Fruit fly (Drosophila melanogaster) whole organism, embryonic: ENCODE data around the gene Cwc25.

Source experiments
- ATbp ChIP-seq: fragments of 200-800 bp; sonication (Bioruptor generic); optimal IDR thresholded peaks from 2 replicates; lab custom pipeline; 2017; ENCODE audit warnings: missing biosample characterization, mild to moderate bottlenecking, missing genetic modification characterization, missing genetic modification reagents
- BtbVII ChIP-seq: fragments of 200-800 bp; sonication (Bioruptor generic); optimal IDR thresholded peaks from 3 replicates; lab custom pipeline; 2017; ENCODE audit warnings: missing biosample characterization, mild to moderate bottlenecking, missing genetic modification characterization
- CG10267 ChIP-seq: fragments of 200-800 bp; sonication (Bioruptor generic); optimal IDR thresholded peaks from 2 replicates; lab custom pipeline; 2018; ENCODE audit warnings: missing biosample characterization, mild to moderate bottlenecking, missing genetic modification characterization, moderate library complexity
- CG12391 ChIP-seq: fragments of 200-800 bp; sonication (Bioruptor generic); optimal IDR thresholded peaks from 3 replicates; lab custom pipeline; 2018; ENCODE audit warnings: missing biosample characterization, mild to moderate bottlenecking, missing genetic modification characterization, moderate library complexity
- CG12659 ChIP-seq: fragments of 200-800 bp; sonication (Bioruptor generic); optimal IDR thresholded peaks from 3 replicates; lab custom pipeline; 2017; ENCODE audit warnings: mild to moderate bottlenecking, missing biosample characterization, missing genetic modification reagents, missing genetic modification characterization
- CG13287 ChIP-seq: fragments of 200-800 bp; sonication (Bioruptor generic); IDR thresholded peaks from 2 replicates; pipeline ENCODE4 v1.3.6; 2022; ENCODE audit warnings: missing biosample characterization, missing genetic modification characterization; ENCODE audit not compliant: partially characterized antibody
- CG13624 ChIP-seq: fragments of 200-800 bp; sonication (Bioruptor generic); optimal IDR thresholded peaks from 2 replicates; lab custom pipeline; 2016; ENCODE audit warnings: missing biosample characterization, missing genetic modification characterization
- CG14710 ChIP-seq: fragments of 200-800 bp; sonication (Bioruptor generic); optimal IDR thresholded peaks from 3 replicates; lab custom pipeline; 2019; ENCODE audit warnings: missing biosample characterization, mild to moderate bottlenecking, missing genetic modification characterization, moderate library complexity
- CG15011 ChIP-seq: fragments of 200-800 bp; sonication (Bioruptor generic); optimal IDR thresholded peaks from 3 replicates; lab custom pipeline; 2018; ENCODE audit warnings: missing biosample characterization, mild to moderate bottlenecking, missing genetic modification characterization
- CG2116 ChIP-seq: fragments of 200-800 bp; sonication (Bioruptor generic); optimal IDR thresholded peaks from 3 replicates; lab custom pipeline; 2018; ENCODE audit warnings: missing biosample characterization, mild to moderate bottlenecking, missing genetic modification characterization
- CG2712 ChIP-seq: fragments of 200-800 bp; optimal IDR thresholded peaks from 3 replicates; lab custom pipeline; 2019; ENCODE audit warnings: missing biosample characterization, mild to moderate bottlenecking, missing genetic modification characterization, moderate library complexity
- CG2889 ChIP-seq: fragments of 200-800 bp; sonication (Bioruptor generic); IDR thresholded peaks from 3 replicates; pipeline ENCODE4 v1.3.6; 2022; ENCODE audit warnings: missing biosample characterization, missing genetic modification characterization
- CG34376 ChIP-seq: fragments of 200-800 bp; sonication (Bioruptor generic); optimal IDR thresholded peaks from 2 replicates; lab custom pipeline; 2018; ENCODE audit warnings: missing biosample characterization, mild to moderate bottlenecking, missing genetic modification characterization
- CG6683 ChIP-seq: fragments of 200-800 bp; sonication (Bioruptor generic); optimal IDR thresholded peaks from 2 replicates; lab custom pipeline; 2017; ENCODE audit warnings: missing biosample characterization, mild to moderate bottlenecking, missing genetic modification characterization, missing genetic modification reagents
- CG6813 ChIP-seq: fragments of 200-800 bp; sonication (Bioruptor generic); optimal IDR thresholded peaks from 2 replicates; lab custom pipeline; 2017; ENCODE audit warnings: missing biosample characterization, missing genetic modification characterization, mild to moderate bottlenecking, moderate library complexity, missing genetic modification reagents
- CG7963 ChIP-seq: fragments of 200-800 bp; sonication (Bioruptor generic); IDR thresholded peaks from 3 replicates; pipeline ENCODE4 v1.3.6; 2022; ENCODE audit warnings: missing biosample characterization, missing genetic modification characterization; ENCODE audit not compliant: partially characterized antibody
- CG9932 ChIP-seq: fragments of 200-800 bp; sonication (Bioruptor generic); IDR thresholded peaks from 2 replicates; pipeline ENCODE4 v1.3.6; 2022; ENCODE audit warnings: missing biosample characterization, missing genetic modification characterization
- CrebB ChIP-seq: fragments of 200-800 bp; sonication (Bioruptor generic); optimal IDR thresholded peaks from 3 replicates; lab custom pipeline; 2018; ENCODE audit warnings: missing biosample characterization, mild to moderate bottlenecking, missing genetic modification characterization
- Deaf1 ChIP-seq: fragments of 200-800 bp; optimal IDR thresholded peaks from 3 replicates; lab custom pipeline; 2019; ENCODE audit warnings: missing biosample characterization, mild to moderate bottlenecking, missing genetic modification characterization, moderate library complexity
- Doc3 ChIP-seq: fragments of 200-800 bp; sonication (Bioruptor generic); IDR thresholded peaks from 3 replicates; pipeline ENCODE4 v1.3.6; 2022; ENCODE audit warnings: missing biosample characterization, missing genetic modification characterization; ENCODE audit not compliant: partially characterized antibody
- E2f2 ChIP-seq: fragments of 200-800 bp; sonication (Bioruptor generic); IDR thresholded peaks from 2 replicates; pipeline ENCODE4 v1.3.6; 2022; ENCODE audit warnings: missing biosample characterization, missing genetic modification characterization
- Ets97D ChIP-seq: fragments of 200-800 bp; sonication (Bioruptor generic); optimal IDR thresholded peaks from 3 replicates; lab custom pipeline; 2016; ENCODE audit warnings: missing biosample characterization, missing genetic modification characterization
- HLH3B ChIP-seq: fragments of 200-800 bp; sonication (Bioruptor generic); IDR thresholded peaks from 2 replicates; pipeline ENCODE4 v1.3.6; 2022; ENCODE audit warnings: missing biosample characterization, missing genetic modification characterization
- HLH4C ChIP-seq: fragments of 200-800 bp; sonication (Bioruptor generic); IDR thresholded peaks from 3 replicates; pipeline ENCODE4 v1.3.6; 2022; ENCODE audit warnings: missing biosample characterization, missing genetic modification characterization; ENCODE audit not compliant: partially characterized antibody
- HmgZ ChIP-seq: fragments of 200-800 bp; sonication (Bioruptor generic); optimal IDR thresholded peaks from 2 replicates; lab custom pipeline; 2018; ENCODE audit warnings: missing biosample characterization, mild to moderate bottlenecking, missing genetic modification characterization
- Jarid2 ChIP-seq: fragments of 200-800 bp; sonication (Bioruptor generic); optimal IDR thresholded peaks from 3 replicates; lab custom pipeline; 2017; ENCODE audit warnings: mild to moderate bottlenecking, missing biosample characterization, missing genetic modification reagents, missing genetic modification characterization
- MBD-R2 ChIP-seq: fragments of 200-800 bp; sonication (Bioruptor generic); IDR thresholded peaks from 2 replicates; pipeline ENCODE4 v1.3.6; 2022; ENCODE audit warnings: missing biosample characterization, missing genetic modification characterization
- NFAT ChIP-seq: fragments of 200-800 bp; sonication (Bioruptor generic); IDR thresholded peaks from 2 replicates; pipeline ENCODE4 v1.3.6; 2022; ENCODE audit warnings: missing biosample characterization, missing genetic modification characterization
- Neu2 ChIP-seq: fragments of 200-800 bp; sonication (Bioruptor generic); optimal IDR thresholded peaks from 3 replicates; lab custom pipeline; 2016; ENCODE audit warnings: missing biosample characterization, missing genetic modification characterization, borderline replicate concordance
- Sry-δ ChIP-seq: fragments of 200-800 bp; sonication (Bioruptor generic); optimal IDR thresholded peaks from 2 replicates; lab custom pipeline; 2016; ENCODE audit warnings: missing biosample characterization, missing genetic modification characterization
- Ssrp ChIP-seq: fragments of 200-800 bp; sonication (Bioruptor generic); optimal IDR thresholded peaks from 2 replicates; lab custom pipeline; 2018; ENCODE audit warnings: missing biosample characterization, mild to moderate bottlenecking, missing genetic modification characterization, moderate library complexity
- ato ChIP-seq: fragments of 200-800 bp; sonication (Bioruptor generic); IDR thresholded peaks from 2 replicates; pipeline ENCODE4 v1.3.6; 2022; ENCODE audit warnings: missing biosample characterization, missing genetic modification characterization; ENCODE audit not compliant: partially characterized antibody
- bsh ChIP-seq, 2 experiments: fragments of 200-800 bp; sonication (Bioruptor generic); optimal IDR thresholded peaks; 2 replicates each; lab custom pipeline; 2017 to 2018; ENCODE audit warnings: mild to moderate bottlenecking in 2 of 2, missing biosample characterization in 2 of 2, missing genetic modification characterization in 2 of 2, moderate library complexity in 1 of 2
- cas ChIP-seq: fragments of 200-800 bp; sonication (Bioruptor generic); IDR thresholded peaks from 2 replicates; pipeline ENCODE4 v1.3.6; 2022; ENCODE audit warnings: missing biosample characterization, missing genetic modification characterization
- chinmo ChIP-seq: fragments of 200-800 bp; sonication (Bioruptor generic); IDR thresholded peaks from 4 replicates; pipeline ENCODE4 v1.3.6; 2022; ENCODE audit warnings: missing biosample characterization, missing genetic modification characterization; ENCODE audit not compliant: partially characterized antibody
- crol ChIP-seq: fragments of 200-800 bp; sonication (Bioruptor generic); IDR thresholded peaks from 2 replicates; pipeline ENCODE4 v1.3.6; 2022; ENCODE audit warnings: missing biosample characterization, missing genetic modification characterization
- crp ChIP-seq, 2 experiments: fragments of 200-800 bp; sonication (Bioruptor generic); optimal IDR thresholded peaks; 2 replicates in 1 of 2; 3 replicates in 1 of 2; lab custom pipeline; 2017; ENCODE audit warnings: missing biosample characterization in 2 of 2, missing genetic modification characterization in 2 of 2, mild to moderate bottlenecking in 1 of 2, moderate library complexity in 1 of 2
- dati ChIP-seq: fragments of 200-800 bp; sonication (Bioruptor generic); IDR thresholded peaks from 2 replicates; pipeline ENCODE4 v1.3.6; 2022; ENCODE audit warnings: missing biosample characterization, missing genetic modification characterization
- exex ChIP-seq: fragments of 200-800 bp; sonication (Bioruptor generic); optimal IDR thresholded peaks from 4 replicates; lab custom pipeline; 2018; ENCODE audit warnings: missing biosample characterization, mild to moderate bottlenecking, missing genetic modification characterization, moderate library complexity
- inv ChIP-seq: fragments of 200-800 bp; sonication (Bioruptor generic); IDR thresholded peaks from 2 replicates; pipeline ENCODE4 v1.3.6; 2022; ENCODE audit warnings: missing biosample characterization, missing genetic modification characterization; ENCODE audit not compliant: partially characterized antibody
- mirr ChIP-seq: fragments of 200-800 bp; sonication (Bioruptor generic); optimal IDR thresholded peaks from 3 replicates; lab custom pipeline; 2018; ENCODE audit warnings: missing biosample characterization, mild to moderate bottlenecking, missing genetic modification characterization
- mld ChIP-seq: fragments of 200-800 bp; sonication (Bioruptor generic); IDR thresholded peaks from 3 replicates; pipeline ENCODE4 v1.3.6; 2022; ENCODE audit warnings: missing biosample characterization, missing genetic modification characterization; ENCODE audit not compliant: partially characterized antibody
- nerfin-2 ChIP-seq: fragments of 200-800 bp; sonication (Bioruptor generic); IDR thresholded peaks from 2 replicates; pipeline ENCODE4 v1.3.6; 2022; ENCODE audit warnings: missing biosample characterization, missing genetic modification characterization; ENCODE audit not compliant: partially characterized antibody
- nmo ChIP-seq: fragments of 200-800 bp; sonication (Bioruptor generic); optimal IDR thresholded peaks from 2 replicates; lab custom pipeline; 2018; ENCODE audit warnings: missing biosample characterization, mild to moderate bottlenecking, missing genetic modification characterization, moderate library complexity
- psq ChIP-seq: fragments of 200-800 bp; sonication (Bioruptor generic); optimal IDR thresholded peaks from 2 replicates; lab custom pipeline; 2017; ENCODE audit warnings: missing biosample characterization, missing genetic modification characterization
- sens ChIP-seq: fragments of 200-800 bp; sonication (Bioruptor generic); peaks from one replicate; lab custom pipeline; 2016; ENCODE audit warnings: missing biosample characterization, missing genetic modification characterization
- unc-4 ChIP-seq: fragments of 200-800 bp; sonication (Bioruptor generic); IDR thresholded peaks from 2 replicates; pipeline ENCODE4 v1.3.6; 2022; ENCODE audit warnings: missing biosample characterization, missing genetic modification characterization; ENCODE audit not compliant: partially characterized antibody
- wek ChIP-seq: fragments of 200-800 bp; sonication (Bioruptor generic); optimal IDR thresholded peaks from 3 replicates; lab custom pipeline; 2018; ENCODE audit warnings: missing biosample characterization, mild to moderate bottlenecking, missing genetic modification characterization, moderate library complexity

Gene Cwc25

dm6 chr2L:2767627-2768026 is 22.7 kb downstream of the Cwc25 start, which contains the start of the genes Taf10b and Taf10 (continued):
- TF ChIP-seq CG13287 (GFP tag; lab: Robert Waterston, UW) = peak; percentile 91
- peak; percentile 48 for TF ChIP-seq exex (tag; lab: Kevin White, UChicago)
- TF ChIP-seq mld = peak; percentile 76
- no peak for TF ChIP-seq CG6813 (GFP tag; lab: Kevin White, UChicago)
- peak; percentile 93 for TF ChIP-seq Sry-δ (GFP tag; lab: Kevin White, UChicago)
- TF ChIP-seq CG2889 (GFP tag; lab: Robert Waterston, UW) = no peak
- peak; percentile 45 for TF ChIP-seq CG14710 (tag; lab: Kevin White, UChicago)
- peak; percentile 47 for TF ChIP-seq mirr (GFP tag; lab: Kevin White, UChicago)
- peak; percentile 13 for TF ChIP-seq CG12391
- TF ChIP-seq dati (GFP tag; lab: Robert Waterston, UW) = 0 out of 2 replicates have a peak, but pooled peaks have one; percentile 11
- TF ChIP-seq Deaf1 = no peak
- peak; percentile 93 for TF ChIP-seq nerfin-2 (GFP tag; lab: Robert Waterston, UW)
- no peak for TF ChIP-seq Neu2 (GFP tag; lab: Kevin White, UChicago)
- TF ChIP-seq CG15011 (GFP tag; lab: Kevin White, UChicago) = no peak
- TF ChIP-seq CG12659 = peak; percentile 66
- TF ChIP-seq ato (GFP tag; lab: Robert Waterston, UW) = peak; percentile 80
- TF ChIP-seq inv = peak; percentile 63
- peak; percentile 25 for TF ChIP-seq nmo (GFP tag; lab: Kevin White, UChicago)
- TF ChIP-seq psq (GFP tag; lab: Kevin White, UChicago) = no peak
- peak; percentile 36 for TF ChIP-seq HmgZ (tag; lab: Kevin White, UChicago)
- TF ChIP-seq Ets97D = peak; percentile 18
- TF ChIP-seq bsh (GFP tag; optimal IDR thresholded peaks at IDR 0.05; lab: Kevin White, UChicago) = peak in 1 of 2 experiments; percentile 3
- peak; percentile 65; the same call in 2 of the 3 replicates for TF ChIP-seq Doc3 (GFP tag; lab: Robert Waterston, UW)
- peak; percentile 37 for TF ChIP-seq CrebB (tag; lab: Kevin White, UChicago)
- TF ChIP-seq CG10267 = peak; percentile 46
- TF ChIP-seq cas = no peak
- no peak for TF ChIP-seq ATbp (GFP tag; lab: Kevin White, UChicago)
- peak; percentile 91 for TF ChIP-seq MBD-R2
- TF ChIP-seq CG2712 (tag; lab: Kevin White, UChicago) = peak; percentile 21
- peak; percentile 87 for TF ChIP-seq unc-4 (GFP tag; lab: Robert Waterston, UW)
- peak; percentile 88; the same call in 3 of the 4 replicates for TF ChIP-seq chinmo (GFP tag; lab: Robert Waterston, UW)
- TF ChIP-seq CG34376 (GFP tag; lab: Kevin White, UChicago) = peak; percentile 76
- peak; percentile 41; the same call in 1 of the 2 replicates for TF ChIP-seq CG9932 (GFP tag; lab: Robert Waterston, UW)
- TF ChIP-seq BtbVII (GFP tag; lab: Kevin White, UChicago) = peak; percentile 1
- TF ChIP-seq CG6683 (GFP tag; lab: Kevin White, UChicago) = no peak
- peak; percentile 83 for TF ChIP-seq CG7963
- TF ChIP-seq crp (GFP tag; optimal IDR thresholded peaks at IDR 0.05; lab: Kevin White, UChicago) = peak in 1 of 2 experiments; percentile 75
- TF ChIP-seq Jarid2 = no peak
- TF ChIP-seq E2f2 = peak; percentile 64
- TF ChIP-seq CG2116 (GFP tag; lab: Kevin White, UChicago) = peak; percentile 84
- peak; percentile 40 for TF ChIP-seq sens (GFP tag; lab: Kevin White, UChicago)
- 0 out of 2 replicates have a peak, but pooled peaks have one; percentile 24 for TF ChIP-seq HLH3B (GFP tag; lab: Robert Waterston, UW)
- peak; percentile 7 for TF ChIP-seq wek (GFP tag; lab: Kevin White, UChicago)
- no peak for TF ChIP-seq NFAT (GFP tag; lab: Robert Waterston, UW)
- TF ChIP-seq CG13624 (GFP tag; lab: Kevin White, UChicago) = peak; percentile 21
- TF ChIP-seq HLH4C = peak; percentile 93
- TF ChIP-seq Ssrp (tag; lab: Kevin White, UChicago) = no peak
- no peak for TF ChIP-seq crol (GFP tag; lab: Robert Waterston, UW)
